Worm (Caenorhabditis elegans): ENCODE measurements around the gene B0554.7.

- no peak for TF ChIP-seq snpc-4 (tag; optimal IDR thresholded peaks at IDR 0.05)
- TF ChIP-seq F10B5.3 (tag; optimal IDR thresholded peaks at IDR 0.05), result no peak
- no peak for TF ChIP-seq lin-13 (GFP tag; optimal IDR thresholded peaks at IDR 0.05)
- no peak for TF ChIP-seq ceh-32 (tag; optimal IDR thresholded peaks at IDR 0.05; ENCODE audit: poor library complexity)
- no peak for TF ChIP-seq arid-1 (GFP tag; conservative IDR thresholded peaks at IDR 0.05)
- TF ChIP-seq lin-15B (tag; optimal IDR thresholded peaks at IDR 0.05), result no peak
- TF ChIP-seq fos-1 (tag; optimal IDR thresholded peaks at IDR 0.05), result no peak
- no peak for TF ChIP-seq egl-27 (tag; optimal IDR thresholded peaks at IDR 0.05)
- no peak for TF ChIP-seq daf-8 (GFP tag; IDR thresholded peaks at IDR 0.05)
- no peak for TF ChIP-seq mep-1 (tag; optimal IDR thresholded peaks at IDR 0.05)
Measured at ce11 chrV:450757-451501, 10.1 kb upstream of the B0554.7 start, which contains the start of gene nhr-123.
